Fruit fly (Drosophila melanogaster) Kc167 (cell line): ENCODE data around the gene Sec71.

Experiments used
- Myc ChIP-seq: fragments of >200 bp; optimal IDR thresholded peaks from 2 replicates; lab custom pipeline; 2017; ENCODE audit warnings: missing external identifiers
- Sin3A ChIP-seq: fragments of >200 bp; optimal IDR thresholded peaks from 2 replicates; lab custom pipeline; 2018; ENCODE audit warnings: missing external identifiers
- h ChIP-seq: fragments of >200 bp; optimal IDR thresholded peaks from 3 replicates; lab custom pipeline; 2018; ENCODE audit warnings: missing external identifiers
- insv ChIP-seq: fragments of >200 bp; optimal IDR thresholded peaks from 3 replicates; lab custom pipeline; 2018; ENCODE audit warnings: missing external identifiers
- psq ChIP-seq: fragments of >200 bp; optimal IDR thresholded peaks from 2 replicates; lab custom pipeline; 2017; ENCODE audit warnings: missing external identifiers
- ttk ChIP-seq: sonication (Bioruptor generic); optimal IDR thresholded peaks from 2 replicates; lab custom pipeline; 2017; ENCODE audit warnings: missing external identifiers

- TF ChIP-seq insv (lab: Kevin White, UChicago) (no peak), Sin3A (peak; percentile 60), Myc (lab: Kevin White, UChicago) (no peak), h (lab: Kevin White, UChicago) (no peak), psq (lab: Kevin White, UChicago) (no peak), ttk (no peak)
These were observed 41.9 kb downstream of the Sec71 start, which contains the start of the genes mRpS23 and CenG1A for dm6 chr2L:13835002-13835910.
